Worm (Caenorhabditis elegans) whole organism, late embryonic: ENCODE results near the gene str-111.
A peak's percentile ranks its signal among the peaks of the same experiment; 100 is the strongest.

Experiments
- ama-1 ChIP-seq: fragments of 150-350 bp; optimal IDR thresholded peaks from 2 replicates; lab custom pipeline; 2014
- ceh-2 ChIP-seq: sonication (generic microtip); optimal IDR thresholded peaks from 2 replicates; lab custom pipeline; 2016; ENCODE audit warnings: missing genotype, missing genetic modification characterization, missing compliant biosample characterization
- ceh-24 ChIP-seq: sonication (generic microtip); optimal IDR thresholded peaks from 2 replicates; lab custom pipeline; 2016; ENCODE audit warnings: mild to moderate bottlenecking, missing genetic modification characterization, missing compliant biosample characterization
- ceh-30 ChIP-seq: fragments of 150-350 bp; optimal IDR thresholded peaks from 2 replicates; lab custom pipeline; 2014; ENCODE audit warnings: missing biosample characterization, missing genetic modification characterization
- ceh-31 ChIP-seq: sonication (generic microtip); optimal IDR thresholded peaks from 2 replicates; lab custom pipeline; 2016; ENCODE audit warnings: missing genetic modification characterization, missing compliant biosample characterization
- ceh-6 ChIP-seq: fragments of 200-800 bp; sonication (Bioruptor generic); optimal IDR thresholded peaks from 2 replicates; lab custom pipeline; 2018; ENCODE audit warnings: mild to moderate bottlenecking, missing genetic modification characterization, missing compliant biosample characterization
- ceh-9 ChIP-seq: sonication (generic microtip); optimal IDR thresholded peaks from 2 replicates; lab custom pipeline; 2016; ENCODE audit warnings: mild to moderate bottlenecking, missing genetic modification characterization, inconsistent platforms, missing compliant biosample characterization
- dmd-4 ChIP-seq: sonication (generic microtip); optimal IDR thresholded peaks from 2 replicates; lab custom pipeline; 2016; ENCODE audit warnings: borderline replicate concordance, missing genetic modification characterization, missing compliant biosample characterization
- elt-2 ChIP-seq: sonication (generic microtip); optimal IDR thresholded peaks from 2 replicates; lab custom pipeline; 2016; ENCODE audit warnings: missing genetic modification reagents, missing genetic modification characterization, missing compliant biosample characterization
- ets-4 ChIP-seq: sonication (generic microtip); optimal IDR thresholded peaks from 2 replicates; lab custom pipeline; 2016; ENCODE audit warnings: missing genetic modification characterization, missing compliant biosample characterization
- gmeb-2 ChIP-seq: sonication (generic microtip); optimal IDR thresholded peaks from 2 replicates; lab custom pipeline; 2016; ENCODE audit warnings: missing genetic modification characterization, inconsistent platforms, missing compliant biosample characterization
- hlh-15 ChIP-seq: sonication (generic microtip); optimal IDR thresholded peaks from 2 replicates; lab custom pipeline; 2016; ENCODE audit warnings: missing genetic modification characterization, missing compliant biosample characterization
- hlh-30 ChIP-seq: sonication (generic microtip); optimal IDR thresholded peaks from 2 replicates; lab custom pipeline; 2017; ENCODE audit warnings: antibody characterized with exemption, missing genetic modification characterization, missing compliant biosample characterization; ENCODE audit not compliant: insufficient read depth
- hlh-6 ChIP-seq: sonication (generic microtip); optimal IDR thresholded peaks from 2 replicates; lab custom pipeline; 2016; ENCODE audit warnings: missing genotype, missing genetic modification characterization, missing compliant biosample characterization
- hlh-8 ChIP-seq: sonication (generic microtip); optimal IDR thresholded peaks from 2 replicates; lab custom pipeline; 2016; ENCODE audit warnings: missing genotype, missing genetic modification characterization, missing compliant biosample characterization
- lim-6 ChIP-seq: sonication (generic microtip); optimal IDR thresholded peaks from 2 replicates; lab custom pipeline; 2016; ENCODE audit warnings: missing genetic modification characterization, missing compliant biosample characterization
- madf-2 ChIP-seq: sonication (generic microtip); optimal IDR thresholded peaks from 2 replicates; lab custom pipeline; 2017; ENCODE audit warnings: missing genetic modification characterization, missing compliant biosample characterization
- nhr-11 ChIP-seq: fragments of 150-350 bp; optimal IDR thresholded peaks from 2 replicates; lab custom pipeline; 2014; ENCODE audit warnings: missing biosample characterization, missing genetic modification characterization
- nhr-232 ChIP-seq: sonication (generic microtip); optimal IDR thresholded peaks from 2 replicates; lab custom pipeline; 2016; ENCODE audit warnings: missing genetic modification characterization, missing compliant biosample characterization
- pha-2 ChIP-seq: sonication (generic microtip); optimal IDR thresholded peaks from 2 replicates; lab custom pipeline; 2017; ENCODE audit warnings: mild to moderate bottlenecking, missing genetic modification characterization, missing compliant biosample characterization
- pha-4 ChIP-seq: fragments of 150-350 bp; optimal IDR thresholded peaks from 2 replicates; lab custom pipeline; 2018; ENCODE audit warnings: missing biosample characterization, missing genetic modification reagents, missing genetic modification characterization
- pqm-1 ChIP-seq: sonication (generic microtip); optimal IDR thresholded peaks from 2 replicates; lab custom pipeline; 2016; ENCODE audit warnings: missing genetic modification characterization, missing compliant biosample characterization
- rnt-1 ChIP-seq: sonication (generic microtip); optimal IDR thresholded peaks from 2 replicates; lab custom pipeline; 2016; ENCODE audit warnings: missing genetic modification characterization, missing compliant biosample characterization
- sdc-2 ChIP-seq: sonication (generic microtip); optimal IDR thresholded peaks from 2 replicates; lab custom pipeline; 2016; ENCODE audit warnings: missing genotype, missing genetic modification characterization, missing compliant biosample characterization
- sox-4 ChIP-seq: sonication (generic microtip); optimal IDR thresholded peaks from 2 replicates; lab custom pipeline; 2017; ENCODE audit warnings: mild to moderate bottlenecking, missing genetic modification characterization, inconsistent platforms, missing compliant biosample characterization
- syd-9 ChIP-seq: sonication (generic microtip); optimal IDR thresholded peaks from 2 replicates; lab custom pipeline; 2016; ENCODE audit warnings: mild to moderate bottlenecking, missing genetic modification characterization, moderate library complexity, missing compliant biosample characterization
- tbx-7 ChIP-seq: sonication (generic microtip); optimal IDR thresholded peaks from 2 replicates; lab custom pipeline; 2016; ENCODE audit warnings: missing genotype, missing genetic modification characterization, missing compliant biosample characterization
- unc-42 ChIP-seq: sonication (generic microtip); optimal IDR thresholded peaks from 2 replicates; lab custom pipeline; 2016; ENCODE audit warnings: missing genotype, missing genetic modification characterization, missing compliant biosample characterization
- unc-55 ChIP-seq: sonication (generic microtip); optimal IDR thresholded peaks from 2 replicates; lab custom pipeline; 2017; ENCODE audit warnings: missing biosample characterization, missing genetic modification reagents, missing genetic modification characterization
- ztf-16 ChIP-seq: sonication (generic microtip); optimal IDR thresholded peaks from 2 replicates; lab custom pipeline; 2017; ENCODE audit warnings: missing genetic modification characterization, missing compliant biosample characterization

str-111 gene

DNA sequence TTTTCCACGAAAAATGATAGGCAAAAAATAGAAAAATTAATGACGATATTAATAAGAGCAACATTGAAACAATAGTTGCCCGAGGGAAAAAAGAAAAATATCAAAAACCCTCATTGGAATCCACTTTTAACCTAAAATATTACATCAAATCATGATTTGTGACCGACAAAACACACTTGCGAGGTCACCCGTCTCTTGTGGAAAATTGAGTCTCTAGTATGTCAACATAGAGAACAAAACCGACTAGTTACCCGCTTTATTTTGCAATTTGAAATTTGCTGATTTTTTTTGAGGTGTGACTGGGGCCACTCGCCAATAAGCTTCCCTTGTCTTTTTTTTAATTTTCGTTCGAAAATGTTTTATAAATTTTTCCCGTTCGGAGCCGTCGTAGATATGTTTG is 6.8 kb upstream of the str-111 start, which contains the start of gene cyp-33D1:
cyp-33D1 (minus strand) TSS at position 101 of the 400 bp plus-strand sequence.
- no peak for TF ChIP-seq pha-4 (tag; lab: Kevin White, UChicago)
- TF ChIP-seq hlh-30 (tag; lab: Kevin White, UChicago), result no peak
- TF ChIP-seq nhr-11, result no peak
- no peak for TF ChIP-seq ceh-31
- TF ChIP-seq pqm-1 (tag; lab: Kevin White, UChicago), result no peak
- no peak for TF ChIP-seq sox-4 (tag; lab: Kevin White, UChicago)
- no peak for TF ChIP-seq ceh-9 (tag; lab: Kevin White, UChicago)

DNA sequence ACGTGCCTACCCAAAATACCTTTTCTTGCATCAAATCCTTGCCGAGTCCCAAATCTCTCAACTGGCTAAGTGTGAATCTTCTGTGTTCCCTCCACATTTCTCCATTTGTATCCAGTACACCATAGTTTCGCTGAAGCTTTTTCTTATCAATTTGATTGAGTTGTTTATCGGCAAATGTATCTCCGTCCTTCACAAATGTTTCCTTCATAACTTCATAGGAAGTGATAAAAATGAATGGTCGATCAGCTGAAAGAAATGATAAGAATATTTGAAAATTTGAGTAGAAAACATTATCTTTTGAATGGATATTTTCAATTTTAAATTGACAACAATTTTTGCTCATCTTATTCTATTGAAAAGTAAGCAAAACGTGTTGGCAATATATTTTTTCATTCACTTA is 6.3 kb upstream of the str-111 start:
- TF ChIP-seq elt-2 (tag; lab: Kevin White, UChicago), result peak; percentile 65
- TF ChIP-seq hlh-6 (tag; lab: Kevin White, UChicago), result no peak

DNA sequence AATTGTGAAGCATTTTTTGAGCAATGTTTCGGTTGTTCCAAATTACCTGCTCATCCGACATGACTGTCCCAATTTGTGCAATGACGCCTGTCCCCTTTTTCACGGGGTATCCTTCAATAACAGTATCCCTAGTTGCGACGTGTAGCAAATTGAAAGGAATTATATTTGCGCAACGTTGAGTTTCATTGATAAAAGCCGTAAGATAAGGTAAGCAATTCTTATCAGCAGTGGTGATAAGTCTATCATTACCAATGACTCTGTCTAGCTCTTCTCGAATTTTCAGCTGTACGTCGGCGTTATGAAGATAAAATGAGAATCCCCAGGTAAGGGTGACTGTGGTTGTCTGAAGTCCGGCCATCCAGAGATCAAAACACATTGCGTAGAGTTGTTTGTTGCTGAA is 5.2 kb upstream of the str-111 start:
- no peak for TF ChIP-seq pqm-1 (tag; lab: Kevin White, UChicago)
- TF ChIP-seq ama-1 (lab: Kevin White, UChicago), result no peak
- no peak for TF ChIP-seq hlh-15 (tag; lab: Kevin White, UChicago)
- TF ChIP-seq elt-2 (tag; lab: Kevin White, UChicago), result peak; percentile 93
- TF ChIP-seq ceh-24 (tag; lab: Kevin White, UChicago), result no peak

DNA sequence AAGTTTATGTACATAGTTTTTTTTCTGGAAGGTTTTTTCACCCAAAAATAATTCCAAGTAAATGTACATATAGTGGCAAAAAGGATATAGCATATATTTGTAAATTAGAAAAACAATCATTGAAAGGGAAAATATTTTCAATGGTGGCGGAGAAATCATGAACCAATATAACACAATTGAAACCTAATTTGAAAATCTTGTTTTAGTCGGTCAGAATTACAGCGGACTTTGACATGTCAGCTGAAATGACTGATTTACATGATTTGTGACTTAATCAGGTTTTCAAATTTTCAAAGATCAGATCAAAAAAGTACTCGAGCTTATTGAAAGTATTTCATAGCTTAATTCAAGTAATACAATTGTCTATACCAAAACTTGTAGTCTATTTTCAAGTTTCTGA is 2.8 kb upstream of the str-111 start, which contains the start of gene K05D4.9:
K05D4.9 (minus strand) TSS at position 101 of the 400 bp plus-strand sequence.
- no peak for TF ChIP-seq ets-4 (tag; lab: Kevin White, UChicago)
- TF ChIP-seq gmeb-2 (tag; lab: Kevin White, UChicago), result no peak
- TF ChIP-seq rnt-1 (tag; lab: Kevin White, UChicago), result no peak
- TF ChIP-seq ztf-16, result no peak

DNA sequence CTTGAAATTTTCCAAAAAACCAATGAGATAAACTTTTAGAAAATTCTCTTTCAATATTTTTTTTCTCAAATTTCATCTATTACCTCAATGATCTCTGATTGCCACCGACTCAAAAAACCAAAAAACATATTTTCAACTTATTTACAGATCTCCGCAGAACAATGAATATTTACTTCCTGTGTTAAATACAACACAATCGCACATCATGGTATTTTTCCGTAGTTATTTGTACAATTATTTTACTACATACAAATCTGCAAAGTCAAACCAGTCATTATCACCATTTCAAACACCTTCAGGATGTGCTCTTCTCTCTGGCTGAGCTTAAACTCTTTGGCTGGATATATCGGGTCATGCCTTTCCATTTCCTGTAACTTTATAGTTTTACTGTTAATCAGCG is 3.0 kb downstream of the str-111 start, which contains the start of gene str-108:
str-108 (plus strand) TSS at position 301 of the 400 bp plus-strand sequence.
- TF ChIP-seq syd-9 (tag; lab: Kevin White, UChicago), result no peak

DNA sequence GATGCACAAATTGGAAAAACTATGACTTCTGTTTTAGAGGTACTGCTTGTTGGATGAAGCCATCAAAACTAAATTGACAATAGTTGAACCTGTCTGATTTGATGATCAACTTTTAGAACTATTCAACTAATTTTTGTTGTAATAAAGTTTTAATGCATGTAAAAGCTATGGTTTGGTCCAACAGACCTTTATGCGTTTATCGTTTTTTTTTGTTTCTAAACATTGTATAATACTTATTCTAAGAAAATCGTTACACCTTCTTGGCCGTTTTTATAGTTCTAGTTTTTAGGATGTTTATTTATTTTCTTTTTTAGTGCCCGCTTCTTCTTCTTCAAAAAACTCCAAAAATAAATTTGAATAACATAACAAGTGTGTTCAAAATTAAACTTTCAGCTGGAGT is 5.2 kb downstream of the str-111 start, which contains the start of gene F10A3.12:
F10A3.12 (plus strand) TSS at position 301 of the 400 bp plus-strand sequence.
- TF ChIP-seq nhr-232 (tag; lab: Kevin White, UChicago) (no peak), ets-4 (tag; lab: Kevin White, UChicago) (no peak), sox-4 (tag; lab: Kevin White, UChicago) (no peak), ceh-2 (tag; lab: Kevin White, UChicago) (no peak), dmd-4 (tag; lab: Kevin White, UChicago) (no peak)

DNA sequence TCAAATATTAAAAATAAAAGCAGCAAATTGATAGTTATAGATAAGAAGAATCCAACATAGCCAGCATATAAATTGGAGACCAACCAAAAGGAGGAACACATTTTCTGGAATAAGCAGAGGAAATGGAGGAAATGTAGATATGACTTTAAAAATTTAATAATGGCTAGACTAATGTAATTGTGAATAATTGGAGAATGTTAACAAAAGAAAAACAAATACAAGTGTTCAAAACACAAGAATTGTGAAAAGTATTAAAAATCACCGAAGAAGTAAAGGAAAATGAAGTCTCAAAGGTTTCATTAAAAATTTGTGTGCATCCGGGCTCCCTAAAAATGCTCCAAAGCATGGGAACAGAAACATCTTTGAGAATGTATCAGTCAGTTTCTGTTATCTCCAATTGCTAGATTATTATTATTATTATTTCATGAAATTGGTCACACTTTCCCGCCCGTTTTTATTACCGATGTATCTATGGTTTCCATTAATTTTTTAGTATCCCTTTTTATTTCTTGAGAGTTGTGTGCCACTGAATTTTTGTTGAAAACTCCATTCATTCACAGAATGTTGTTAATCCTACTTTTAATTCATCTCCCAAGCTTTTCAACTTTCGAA is 6.7 kb downstream of the str-111 start, which contains the start of the genes str-109 and F10A3.11:
str-109 (minus strand) TSS at position 101 of the 612 bp plus-strand sequence.
F10A3.11 (plus strand) TSS at position 562 of the 612 bp plus-strand sequence.
- TF ChIP-seq unc-42 (no peak), hlh-8 (tag; lab: Kevin White, UChicago) (no peak), pha-2 (tag; lab: Kevin White, UChicago) (no peak), ceh-30 (tag; lab: Kevin White, UChicago) (no peak), madf-2 (no peak), ceh-6 (GFP tag; lab: Kevin White, UChicago) (no peak), unc-55 (no peak), ceh-9 (tag; lab: Kevin White, UChicago) (no peak), sdc-2 (no peak), sox-4 (tag; lab: Kevin White, UChicago) (no peak), lim-6 (tag; lab: Kevin White, UChicago) (no peak), tbx-7 (no peak), syd-9 (tag; lab: Kevin White, UChicago) (no peak), dmd-4 (tag; lab: Kevin White, UChicago) (no peak)
